Fruit fly (Drosophila melanogaster): ENCODE measurements around the gene Swip-1.

Swip-1 gene

DNA sequence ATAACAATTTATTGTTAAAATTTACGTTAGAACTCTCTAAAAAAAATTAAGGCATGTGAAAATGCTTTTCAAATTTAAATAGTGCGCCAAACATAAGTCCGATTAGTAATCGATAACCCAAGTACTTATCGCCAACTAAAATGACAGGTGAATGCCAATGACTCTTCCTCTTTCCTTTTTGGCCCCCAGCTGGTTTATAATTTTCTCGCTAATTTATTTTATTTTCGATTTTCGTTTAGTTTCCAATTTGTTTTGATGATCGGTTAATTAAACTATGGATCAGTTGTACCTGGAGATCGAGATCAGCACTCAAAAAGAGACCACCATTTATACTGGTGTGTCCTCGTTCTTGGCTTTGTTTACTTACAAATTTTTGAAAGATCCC lies 38.4 kb downstream of the Swip-1 start, which contains the start of gene CG10428:
CG10428 (plus strand) TSS at position 161 of the 385 bp plus-strand sequence.
- TF ChIP-seq CG10348 (GFP tag; IDR thresholded peaks at IDR 0.05) (no peak), D1 (tag; optimal IDR thresholded peaks at IDR 0.05) (no peak), CG17806 (tag; optimal IDR thresholded peaks at IDR 0.05) (no peak), fd96Ca (GFP tag; IDR thresholded peaks at IDR 0.05) (no peak), CG14655 (GFP tag; optimal IDR thresholded peaks at IDR 0.05) (no peak), CG12605 (GFP tag; IDR thresholded peaks at IDR 0.05) (no peak), EcR (GFP tag; optimal IDR thresholded peaks at IDR 0.05) (no peak), gl (tag; optimal IDR thresholded peaks at IDR 0.05) (no peak), CG9948 (tag; optimal IDR thresholded peaks at IDR 0.05) (no peak), Ets98B (GFP tag; IDR thresholded peaks at IDR 0.05) (no peak), CG32121 (GFP tag; IDR thresholded peaks at IDR 0.05) (no peak), CG8301 (tag; optimal IDR thresholded peaks at IDR 0.05) (no peak), CG4496 (GFP tag; IDR thresholded peaks at IDR 0.05) (no peak), CG34367 (tag; optimal IDR thresholded peaks at IDR 0.05) (no peak), CG8159 (tag; optimal IDR thresholded peaks at IDR 0.05) (no peak), Pif1A (GFP tag; optimal IDR thresholded peaks at IDR 0.05) (no peak), CG15710 (tag; optimal IDR thresholded peaks at IDR 0.05) (no peak)

DNA sequence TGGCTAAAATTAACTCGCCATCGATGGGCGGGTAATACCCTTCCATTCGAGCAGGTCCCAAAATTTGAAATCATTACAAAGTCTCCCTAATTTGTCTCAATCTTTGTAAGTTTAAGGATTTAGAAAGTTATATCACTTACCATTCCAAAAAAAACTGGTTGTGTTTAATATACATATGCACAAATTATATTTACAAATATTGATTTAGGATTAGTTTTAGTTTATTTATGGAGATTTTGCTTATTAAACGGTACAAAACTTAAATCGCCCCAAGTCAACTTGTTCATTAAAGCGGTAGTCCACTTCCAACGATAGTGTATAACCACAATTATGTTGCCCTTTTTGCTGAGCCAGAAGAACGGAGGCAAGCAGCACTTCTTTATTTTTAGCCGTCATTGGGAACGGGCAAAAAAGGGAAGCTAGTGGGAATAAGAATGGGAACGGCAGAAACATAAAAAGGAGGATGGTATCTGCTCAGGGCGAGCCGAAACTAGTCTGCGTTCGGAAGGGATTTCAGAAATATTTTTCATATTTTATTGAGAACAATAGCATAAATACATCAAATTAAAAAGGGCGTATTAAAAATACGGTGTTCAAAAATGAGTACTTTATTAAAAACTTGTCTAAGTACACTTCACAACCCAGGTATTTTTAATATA lies 38.9 kb downstream of the Swip-1 start:
- peak; percentile 94 for TF ChIP-seq CG15710 (tag; optimal IDR thresholded peaks at IDR 0.05)
- TF ChIP-seq CG17806 (tag; optimal IDR thresholded peaks at IDR 0.05), result peak; percentile 82
- TF ChIP-seq Pif1A (GFP tag; optimal IDR thresholded peaks at IDR 0.05), result peak; percentile 82
- peak; percentile 80 for TF ChIP-seq CG4496 (GFP tag; IDR thresholded peaks at IDR 0.05)
- peak; percentile 86 for TF ChIP-seq CG34367 (tag; optimal IDR thresholded peaks at IDR 0.05)
- TF ChIP-seq EcR (GFP tag; optimal IDR thresholded peaks at IDR 0.05), result no peak
- TF ChIP-seq CG8301 (tag; optimal IDR thresholded peaks at IDR 0.05), result peak; percentile 81
- peak; percentile 90 for TF ChIP-seq CG9948 (tag; optimal IDR thresholded peaks at IDR 0.05)
- peak; percentile 15; the same call in 1 of the 3 replicates for TF ChIP-seq fd96Ca (GFP tag; IDR thresholded peaks at IDR 0.05)
- 0 out of 2 replicates have a peak, but pooled peaks have one; percentile 37 for TF ChIP-seq CG32121 (GFP tag; IDR thresholded peaks at IDR 0.05)
- peak; percentile 50; the same call in 1 of the 2 replicates for TF ChIP-seq rn (GFP tag; IDR thresholded peaks at IDR 0.05)
- peak; percentile 90 for TF ChIP-seq CG8159 (tag; optimal IDR thresholded peaks at IDR 0.05)
- no peak for TF ChIP-seq CG10348 (GFP tag; IDR thresholded peaks at IDR 0.05)
- peak; percentile 69 for TF ChIP-seq D1 (tag; optimal IDR thresholded peaks at IDR 0.05)
- TF ChIP-seq CG14655 (GFP tag; optimal IDR thresholded peaks at IDR 0.05), result peak; percentile 91
- peak; percentile 75 for TF ChIP-seq Snoo (tag; optimal IDR thresholded peaks at IDR 0.05)
- peak; percentile 83 for TF ChIP-seq Pif1B (GFP tag; optimal IDR thresholded peaks at IDR 0.05)
- peak; percentile 80 for TF ChIP-seq CG13204 (GFP tag; optimal IDR thresholded peaks at IDR 0.05)
- TF ChIP-seq CG12605 (GFP tag; IDR thresholded peaks at IDR 0.05), result peak; percentile 42; the same call in 1 of the 2 replicates
- TF ChIP-seq gl (tag; optimal IDR thresholded peaks at IDR 0.05), result peak; percentile 54
- peak; percentile 30; the same call in 1 of the 2 replicates for TF ChIP-seq Ets98B (GFP tag; IDR thresholded peaks at IDR 0.05)

DNA sequence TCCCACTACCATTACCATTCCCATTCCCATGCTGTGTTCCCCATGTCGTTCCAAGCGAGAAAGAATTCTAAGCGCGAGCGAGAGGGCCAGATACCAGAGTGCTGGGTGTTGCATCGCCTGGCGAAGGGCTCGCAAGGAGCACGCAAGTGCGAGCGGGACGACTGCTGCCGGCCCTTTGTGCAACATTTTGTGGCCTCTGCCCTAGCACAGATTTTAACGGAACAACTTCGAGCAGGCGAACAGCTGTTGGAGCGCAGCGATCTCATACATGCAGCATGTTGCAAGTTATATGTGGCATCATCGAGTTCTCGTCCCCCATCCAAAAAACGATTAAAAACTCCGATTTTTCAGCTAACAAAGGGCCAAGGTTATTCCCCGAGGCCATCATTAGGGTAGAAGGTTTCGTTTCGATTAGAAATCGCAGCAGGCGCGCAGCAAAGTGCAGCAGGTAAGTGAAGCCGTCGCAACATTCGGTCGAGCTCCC lies 39.5 kb downstream of the Swip-1 start:
- TF ChIP-seq rn (GFP tag; IDR thresholded peaks at IDR 0.05) (no peak), CG32121 (GFP tag; IDR thresholded peaks at IDR 0.05) (peak; percentile 15; the same call in 1 of the 2 replicates), EcR (GFP tag; optimal IDR thresholded peaks at IDR 0.05) (peak; percentile 86), Ets98B (GFP tag; IDR thresholded peaks at IDR 0.05) (no peak)

DNA sequence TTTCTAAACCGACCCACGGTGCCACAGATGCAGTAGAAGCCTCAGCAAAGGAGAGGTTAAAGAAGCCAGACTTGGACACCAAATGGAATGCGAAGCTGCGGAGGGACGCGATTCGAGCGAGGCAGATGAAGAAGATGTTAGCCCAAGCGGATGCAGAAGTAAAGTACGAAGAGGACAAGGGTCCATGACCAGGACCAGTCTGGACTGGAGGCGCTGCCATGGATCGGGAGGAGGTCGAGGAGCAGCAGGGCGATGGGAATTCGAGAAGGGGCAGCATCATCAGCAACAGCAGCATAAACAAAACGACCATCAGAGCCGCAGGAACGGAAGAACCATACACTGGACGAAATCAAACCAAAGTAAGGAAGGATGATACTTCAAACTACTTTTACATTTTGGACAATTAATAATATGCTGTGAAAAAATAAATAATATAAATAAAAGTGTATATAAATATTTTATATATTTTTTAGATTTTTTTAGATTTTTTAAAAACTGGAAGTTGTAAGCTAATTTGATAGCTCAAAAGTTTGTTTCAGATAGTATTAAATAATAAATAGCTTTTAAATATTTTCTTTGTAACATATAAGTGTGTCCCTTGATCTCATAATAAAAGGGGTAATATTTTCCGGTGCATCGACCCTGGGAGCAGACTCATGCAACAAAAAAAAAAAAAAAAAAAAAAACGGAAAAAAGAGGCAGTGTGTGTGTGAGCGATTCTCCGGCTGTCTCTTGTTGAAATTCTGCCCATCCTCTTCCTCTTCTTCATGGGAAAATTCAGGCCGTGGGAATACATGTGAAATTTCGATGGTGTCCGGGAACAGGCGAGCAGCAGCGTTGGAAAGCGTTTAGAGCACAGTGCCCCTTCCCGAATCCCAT lies 40.2 kb downstream of the Swip-1 start:
- TF ChIP-seq rn (GFP tag; IDR thresholded peaks at IDR 0.05) (no peak), CG34367 (tag; optimal IDR thresholded peaks at IDR 0.05) (peak; percentile 81), EcR (GFP tag; optimal IDR thresholded peaks at IDR 0.05) (peak; percentile 85), Snoo (tag; optimal IDR thresholded peaks at IDR 0.05) (peak; percentile 73), Ets98B (GFP tag; IDR thresholded peaks at IDR 0.05) (no peak), CG9948 (tag; optimal IDR thresholded peaks at IDR 0.05) (peak; percentile 94), CG10348 (GFP tag; IDR thresholded peaks at IDR 0.05) (no peak), CG15710 (tag; optimal IDR thresholded peaks at IDR 0.05) (peak; percentile 95), CG4496 (GFP tag; IDR thresholded peaks at IDR 0.05) (no peak; the same call in 2 of the 3 replicates), fd96Ca (GFP tag; IDR thresholded peaks at IDR 0.05) (no peak), D1 (tag; optimal IDR thresholded peaks at IDR 0.05) (peak; percentile 87), Pif1B (GFP tag; optimal IDR thresholded peaks at IDR 0.05) (peak; percentile 50), CG32121 (GFP tag; IDR thresholded peaks at IDR 0.05) (no peak), CG12605 (GFP tag; IDR thresholded peaks at IDR 0.05) (no peak; the same call in none of the 2 replicates), CG17806 (tag; optimal IDR thresholded peaks at IDR 0.05) (peak; percentile 87), CG8159 (tag; optimal IDR thresholded peaks at IDR 0.05) (peak; percentile 96), Pif1A (GFP tag; optimal IDR thresholded peaks at IDR 0.05) (peak; percentile 27), CG13204 (GFP tag; optimal IDR thresholded peaks at IDR 0.05) (peak; percentile 68), CG8301 (tag; optimal IDR thresholded peaks at IDR 0.05) (peak; percentile 56), gl (tag; optimal IDR thresholded peaks at IDR 0.05) (no peak), CG14655 (GFP tag; optimal IDR thresholded peaks at IDR 0.05) (peak; percentile 89)
